Worm (Caenorhabditis elegans) whole organism, mixed stage, embryonic: ENCODE data around the gene ZK971.1.

Experiments
- bed-3 ChIP-seq: fragments of 200-800 bp; sonication (Bioruptor generic); optimal IDR thresholded peaks from 3 replicates; lab custom pipeline; 2018; ENCODE audit warnings: mild to moderate bottlenecking, missing genetic modification characterization, moderate library complexity, missing compliant biosample characterization
- blmp-1 ChIP-seq: fragments of 150-350 bp; optimal IDR thresholded peaks from 2 replicates; lab custom pipeline; 2014; ENCODE audit warnings: missing biosample characterization, missing genetic modification characterization
- ceh-39 ChIP-seq: fragments of 150-350 bp; optimal IDR thresholded peaks from 2 replicates; lab custom pipeline; 2014; ENCODE audit warnings: missing biosample characterization, missing genetic modification characterization
- ceh-43 ChIP-seq: fragments of 200-800 bp; sonication (Bioruptor generic); optimal IDR thresholded peaks from 2 replicates; lab custom pipeline; 2018; ENCODE audit warnings: mild to moderate bottlenecking, missing genetic modification characterization, moderate library complexity, missing compliant biosample characterization
- ces-1 ChIP-seq: fragments of 150-350 bp; optimal IDR thresholded peaks from 2 replicates; lab custom pipeline; 2014; ENCODE audit warnings: missing biosample characterization, missing genetic modification reagents, missing genetic modification characterization
- cnd-1 ChIP-seq: fragments of 200-800 bp; sonication (Bioruptor generic); optimal IDR thresholded peaks from 2 replicates; lab custom pipeline; 2018; ENCODE audit warnings: mild to moderate bottlenecking, missing genetic modification characterization, missing compliant biosample characterization
- drap-1 ChIP-seq: fragments of 200-800 bp; sonication (Bioruptor generic); optimal IDR thresholded peaks from 3 replicates; lab custom pipeline; 2018; ENCODE audit warnings: mild to moderate bottlenecking, missing genetic modification characterization, missing compliant biosample characterization
- elt-1 ChIP-seq: sonication (generic microtip); optimal IDR thresholded peaks from 2 replicates; lab custom pipeline; 2017; ENCODE audit warnings: missing genetic modification characterization, mild to moderate bottlenecking, missing compliant biosample characterization, antibody characterized with exemption, moderate library complexity, borderline replicate concordance; ENCODE audit not compliant: insufficient read depth
- elt-3 ChIP-seq: fragments of 150-350 bp; optimal IDR thresholded peaks from 2 replicates; lab custom pipeline; 2014; ENCODE audit warnings: missing biosample characterization, missing genetic modification characterization
- flh-1 ChIP-seq: fragments of 200-800 bp; sonication (Bioruptor generic); optimal IDR thresholded peaks from 2 replicates; lab custom pipeline; 2018; ENCODE audit warnings: mild to moderate bottlenecking, missing genetic modification characterization, moderate library complexity, missing compliant biosample characterization
- ham-2 ChIP-seq: fragments of 200-800 bp; sonication (Bioruptor generic); optimal IDR thresholded peaks from 2 replicates; lab custom pipeline; 2018; ENCODE audit warnings: mild to moderate bottlenecking, missing genetic modification characterization, missing compliant biosample characterization
- hlh-1 ChIP-seq: fragments of 150-350 bp; optimal IDR thresholded peaks from 2 replicates; lab custom pipeline; 2014; ENCODE audit warnings: missing biosample characterization, missing genetic modification reagents, missing genetic modification characterization
- lin-13 ChIP-seq: fragments of 150-350 bp; optimal IDR thresholded peaks from 2 replicates; lab custom pipeline; 2014; ENCODE audit warnings: missing biosample characterization, missing genetic modification characterization
- lin-32 ChIP-seq: fragments of 200-800 bp; sonication (Bioruptor generic); optimal IDR thresholded peaks from 2 replicates; lab custom pipeline; 2018; ENCODE audit warnings: mild to moderate bottlenecking, missing genetic modification characterization, missing compliant biosample characterization
- lsy-2 ChIP-seq: fragments of 150-350 bp; optimal IDR thresholded peaks from 2 replicates; lab custom pipeline; 2014; ENCODE audit warnings: missing biosample characterization, missing genetic modification characterization
- mab-5 ChIP-seq: fragments of 150-350 bp; optimal IDR thresholded peaks from 2 replicates; lab custom pipeline; 2014; ENCODE audit warnings: missing biosample characterization, missing genetic modification characterization
- mep-1 ChIP-seq: fragments of 150-350 bp; optimal IDR thresholded peaks from 2 replicates; lab custom pipeline; 2017; ENCODE audit warnings: missing biosample characterization, missing genetic modification reagents, missing genetic modification characterization, inconsistent platforms
- nhr-12 ChIP-seq: fragments of 150-350 bp; optimal IDR thresholded peaks from 2 replicates; lab custom pipeline; 2014; ENCODE audit warnings: missing biosample characterization, missing genetic modification characterization
- nhr-2 ChIP-seq: fragments of 150-350 bp; optimal IDR thresholded peaks from 2 replicates; lab custom pipeline; 2014; ENCODE audit warnings: missing biosample characterization, missing genetic modification characterization
- nhr-237 ChIP-seq: fragments of 150-350 bp; optimal IDR thresholded peaks from 2 replicates; lab custom pipeline; 2014; ENCODE audit warnings: missing biosample characterization, missing genetic modification characterization
- nhr-28 ChIP-seq: fragments of 150-350 bp; optimal IDR thresholded peaks from 2 replicates; lab custom pipeline; 2014; ENCODE audit warnings: missing biosample characterization, missing genetic modification characterization
- nhr-76 ChIP-seq: sonication (generic microtip); optimal IDR thresholded peaks from 2 replicates; lab custom pipeline; 2017; ENCODE audit warnings: missing biosample characterization, missing genetic modification characterization
- pha-4 ChIP-seq: fragments of 150-350 bp; optimal IDR thresholded peaks from 2 replicates; lab custom pipeline; 2018; ENCODE audit warnings: missing biosample characterization, missing genetic modification reagents, missing genetic modification characterization
- sem-2 ChIP-seq: fragments of 200-800 bp; sonication (Bioruptor generic); optimal IDR thresholded peaks from 2 replicates; lab custom pipeline; 2018; ENCODE audit warnings: mild to moderate bottlenecking, missing genetic modification characterization, missing compliant biosample characterization
- snpc-4 ChIP-seq: fragments of 150-350 bp; optimal IDR thresholded peaks from 2 replicates; lab custom pipeline; 2014; ENCODE audit warnings: missing biosample characterization, missing genetic modification characterization
- sptf-1 ChIP-seq: sonication (generic microtip); optimal IDR thresholded peaks from 2 replicates; lab custom pipeline; 2017; ENCODE audit warnings: mild to moderate bottlenecking, missing genetic modification characterization, moderate library complexity, missing compliant biosample characterization
- tbx-8 ChIP-seq: fragments of 200-800 bp; sonication (Bioruptor generic); optimal IDR thresholded peaks from 2 replicates; lab custom pipeline; 2018; ENCODE audit warnings: mild to moderate bottlenecking, missing genetic modification characterization, moderate library complexity, missing compliant biosample characterization
- unc-39 ChIP-seq: fragments of 150-350 bp; optimal IDR thresholded peaks from 2 replicates; lab custom pipeline; 2014; ENCODE audit warnings: missing biosample characterization, missing genetic modification characterization
- ztf-11 ChIP-seq: fragments of 150-350 bp; optimal IDR thresholded peaks from 2 replicates; lab custom pipeline; 2014; ENCODE audit warnings: missing biosample characterization, missing genetic modification characterization

Gene ZK971.1

DNA sequence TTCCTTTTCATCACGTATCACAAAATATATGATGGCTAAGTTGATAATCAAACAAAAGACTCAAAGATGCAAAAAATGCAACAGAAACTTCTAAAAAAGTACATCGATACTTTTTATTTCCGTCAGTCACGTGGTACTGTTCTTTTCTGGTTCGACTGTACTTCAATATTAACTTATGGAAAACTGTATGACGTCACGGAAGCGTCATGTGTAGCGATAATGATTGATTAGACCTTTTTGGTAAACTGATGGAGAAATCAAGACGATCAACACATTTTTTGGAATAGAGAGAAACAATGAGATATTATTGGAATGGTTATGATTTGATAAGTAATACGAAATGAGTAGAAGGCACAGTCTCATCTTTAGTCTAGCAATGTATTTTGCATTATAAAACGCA, 14.8 kb upstream of the ZK971.1 start:
- TF ChIP-seq snpc-4 (tag; lab: Kevin White, UChicago) (no peak), ces-1 (GFP tag; lab: Kevin White, UChicago) (no peak), bed-3 (no peak), mep-1 (tag; lab: Kevin White, UChicago) (no peak), sptf-1 (tag; lab: Kevin White, UChicago) (no peak), ceh-39 (tag; lab: Kevin White, UChicago) (no peak), unc-39 (no peak), lin-13 (tag; lab: Kevin White, UChicago) (no peak), nhr-76 (tag; lab: Kevin White, UChicago) (no peak), blmp-1 (tag; lab: Kevin White, UChicago) (no peak), nhr-2 (tag; lab: Kevin White, UChicago) (no peak)

DNA sequence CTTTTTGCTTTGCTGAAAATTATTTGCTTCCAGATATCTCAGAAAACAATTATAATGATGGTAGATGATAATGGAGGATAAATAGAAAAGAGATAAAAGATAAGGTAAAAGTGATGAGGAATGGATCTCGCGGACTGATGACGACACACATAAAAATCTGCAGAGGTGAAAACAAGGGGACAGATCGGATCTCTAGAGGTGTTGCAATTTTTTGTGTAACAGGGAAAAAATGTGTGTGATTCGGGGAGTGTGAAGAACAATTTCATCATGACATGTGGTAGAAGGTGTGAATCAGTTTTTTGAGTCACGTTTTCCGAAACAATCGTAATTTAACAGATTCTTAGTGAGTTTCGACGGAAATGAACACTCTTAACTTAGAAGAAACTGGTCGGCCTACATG, 9.5 kb upstream of the ZK971.1 start:
- TF ChIP-seq tbx-8 (GFP tag; lab: Kevin White, UChicago): no peak
- peak; percentile 4 for TF ChIP-seq elt-1 (tag; lab: Kevin White, UChicago)
- TF ChIP-seq, all 35 proteins: peak for 1

- TF ChIP-seq flh-1 (GFP tag; lab: Kevin White, UChicago): no peak
- TF ChIP-seq ces-1 (GFP tag; lab: Kevin White, UChicago): peak; percentile 26
- no peak for TF ChIP-seq lin-32 (GFP tag; lab: Kevin White, UChicago)
Measured at ce11 chrII:10284991-10285390, 5.5 kb upstream of the ZK971.1 start.

ce11 chrII:10283145-10283544, 3.7 kb upstream of the ZK971.1 start:
- no peak for TF ChIP-seq elt-3
- no peak for TF ChIP-seq ceh-43 (GFP tag; lab: Kevin White, UChicago)
- no peak for TF ChIP-seq drap-1
- TF ChIP-seq, all 35 proteins: peak for 0

DNA sequence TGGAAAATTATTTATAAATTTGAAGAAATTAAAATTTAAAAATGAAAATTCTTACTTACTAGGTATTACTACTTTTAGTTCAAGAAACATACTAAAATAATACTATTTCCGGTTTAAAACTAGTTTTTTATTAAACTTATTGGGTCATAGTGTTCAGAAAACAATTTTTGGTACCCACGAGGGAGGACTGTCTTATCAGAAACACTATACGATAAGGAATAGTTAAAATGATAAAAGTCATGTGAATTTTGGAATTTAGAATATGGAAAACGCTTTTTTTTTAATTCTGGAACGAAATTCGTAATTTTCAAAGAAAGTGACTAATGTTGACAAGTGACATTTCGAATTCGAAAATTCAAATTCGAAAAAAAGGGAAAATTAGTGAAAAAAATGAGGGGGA, 2.2 kb upstream of the ZK971.1 start:
- TF ChIP-seq cnd-1 (tag; lab: Kevin White, UChicago) (no peak), bed-3 (no peak), nhr-12 (no peak), nhr-76 (tag; lab: Kevin White, UChicago) (no peak), unc-39 (no peak), mab-5 (tag; lab: Kevin White, UChicago) (no peak), ceh-43 (GFP tag; lab: Kevin White, UChicago) (no peak), ceh-39 (tag; lab: Kevin White, UChicago) (no peak), ztf-11 (no peak)

DNA sequence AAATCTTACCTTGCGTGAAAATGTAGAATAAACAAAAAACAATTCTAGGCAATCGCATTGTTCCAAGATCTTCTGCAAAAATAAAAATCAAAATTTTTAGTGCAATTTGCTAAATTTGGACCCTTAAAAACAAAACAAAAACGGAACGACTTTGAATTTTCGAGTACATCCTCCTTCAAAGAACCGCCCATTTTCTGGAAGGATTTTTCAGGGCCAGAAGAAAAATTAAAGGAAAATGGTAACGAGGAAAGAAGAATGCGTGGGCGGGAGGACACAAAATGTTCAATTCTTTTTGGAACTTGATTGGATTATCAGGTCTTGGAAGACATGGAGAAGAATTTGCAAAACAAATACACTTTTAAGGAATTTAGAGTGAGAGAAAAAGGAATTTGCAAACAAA, 8.4 kb downstream of the ZK971.1 start, which contains the start of gene F54B3.4:
Gene F54B3.4, minus strand, starts transcription at position 101 of the 400 bp plus-strand sequence.
- peak; percentile 53 for TF ChIP-seq ces-1 (GFP tag; lab: Kevin White, UChicago)
- TF ChIP-seq ceh-43 (GFP tag; lab: Kevin White, UChicago): no peak

DNA sequence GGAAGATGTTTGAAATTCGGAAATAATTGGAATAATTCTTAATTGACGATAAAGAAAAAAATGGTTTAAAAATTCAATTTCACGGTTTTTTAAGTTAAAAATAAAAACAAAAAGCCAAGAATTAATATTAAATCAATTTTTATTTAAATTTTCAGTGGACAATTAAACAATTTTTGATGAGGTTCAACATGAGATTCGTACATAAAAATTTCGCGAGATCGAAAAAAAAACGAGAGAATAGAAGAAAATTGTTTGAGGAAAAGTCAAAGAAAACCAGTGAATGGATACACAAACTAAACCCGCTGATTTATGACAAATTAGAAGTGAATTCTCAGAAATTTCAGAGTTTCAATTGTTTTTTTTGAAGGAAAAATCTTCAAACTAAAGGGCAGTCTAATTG, 9.4 kb downstream of the ZK971.1 start, which contains the start of gene F54B3.2:
Gene F54B3.2, minus strand, starts transcription at position 101 of the 400 bp plus-strand sequence.
- TF ChIP-seq nhr-237 (tag; lab: Kevin White, UChicago): no peak
- no peak for TF ChIP-seq hlh-1 (tag; lab: Kevin White, UChicago)
- no peak for TF ChIP-seq ham-2
- no peak for TF ChIP-seq nhr-28 (tag; lab: Kevin White, UChicago)
- no peak for TF ChIP-seq pha-4 (tag; lab: Kevin White, UChicago)
- TF ChIP-seq elt-3: no peak
- no peak for TF ChIP-seq lin-32 (GFP tag; lab: Kevin White, UChicago)
- no peak for TF ChIP-seq bed-3
- no peak for TF ChIP-seq blmp-1 (tag; lab: Kevin White, UChicago)
- no peak for TF ChIP-seq sem-2
- TF ChIP-seq ceh-43 (GFP tag; lab: Kevin White, UChicago): no peak
- no peak for TF ChIP-seq unc-39
- no peak for TF ChIP-seq ces-1 (GFP tag; lab: Kevin White, UChicago)
- no peak for TF ChIP-seq snpc-4 (tag; lab: Kevin White, UChicago)
- no peak for TF ChIP-seq lsy-2 (tag; lab: Kevin White, UChicago)
